Fruit fly (Drosophila melanogaster) whole organism, embryonic: ENCODE results near the gene CG13086.
A peak's percentile ranks its signal among the peaks of the same experiment; 100 is the strongest.

Experiments
- Antp ChIP-seq: fragments of 200-800 bp; sonication (Bioruptor generic); optimal IDR thresholded peaks from 3 replicates; lab custom pipeline; 2016; ENCODE audit warnings: missing biosample characterization, missing genetic modification characterization
- Asciz ChIP-seq: fragments of 200-800 bp; sonication (Bioruptor generic); optimal IDR thresholded peaks from 2 replicates; lab custom pipeline; 2017; ENCODE audit warnings: missing biosample characterization, mild to moderate bottlenecking, missing genetic modification characterization, missing genetic modification reagents
- Awh ChIP-seq: fragments of 200-800 bp; sonication (Bioruptor generic); IDR thresholded peaks from 2 replicates; pipeline ENCODE4, ENCODE4 v1.3.6; 2022; ENCODE audit warnings: missing biosample characterization, missing genetic modification characterization
- B-H1 ChIP-seq: fragments of 200-800 bp; sonication (Bioruptor generic); IDR thresholded peaks from 3 replicates; pipeline ENCODE4 v1.3.6; 2022; ENCODE audit warnings: missing biosample characterization, missing genetic modification characterization
- Blimp-1 ChIP-seq: fragments of 200-800 bp; sonication (Bioruptor generic); optimal IDR thresholded peaks from 3 replicates; lab custom pipeline; 2018; ENCODE audit warnings: missing biosample characterization, missing genetic modification characterization, mild to moderate bottlenecking, moderate library complexity, missing genetic modification reagents
- CG10209 ChIP-seq: fragments of 200-800 bp; sonication (Bioruptor generic); optimal IDR thresholded peaks from 3 replicates; lab custom pipeline; 2017; ENCODE audit warnings: missing biosample characterization, mild to moderate bottlenecking, missing genetic modification characterization, missing genetic modification reagents
- CG11723 ChIP-seq: fragments of 200-800 bp; sonication (Bioruptor generic); optimal IDR thresholded peaks from 2 replicates; lab custom pipeline; 2017; ENCODE audit warnings: missing biosample characterization, mild to moderate bottlenecking, missing genetic modification characterization
- CG12942 ChIP-seq: fragments of 200-800 bp; sonication (Bioruptor generic); optimal IDR thresholded peaks from 3 replicates; lab custom pipeline; 2016; ENCODE audit warnings: missing biosample characterization, missing genetic modification characterization
- CG13624 ChIP-seq: fragments of 200-800 bp; sonication (Bioruptor generic); optimal IDR thresholded peaks from 2 replicates; lab custom pipeline; 2016; ENCODE audit warnings: missing biosample characterization, missing genetic modification characterization
- CG14667 ChIP-seq: fragments of 200-800 bp; sonication (Bioruptor generic); IDR thresholded peaks from 2 replicates; pipeline ENCODE4 v1.3.6; 2022; ENCODE audit warnings: missing biosample characterization, missing genetic modification characterization
- CG15479 ChIP-seq: fragments of 200-800 bp; sonication (Bioruptor generic); optimal IDR thresholded peaks from 3 replicates; lab custom pipeline; 2019; ENCODE audit warnings: missing biosample characterization, mild to moderate bottlenecking, missing genetic modification characterization, moderate library complexity
- CG16779 ChIP-seq: fragments of 200-800 bp; sonication (Bioruptor generic); IDR thresholded peaks from 2 replicates; pipeline ENCODE4 v1.3.6; 2022; ENCODE audit warnings: missing biosample characterization, missing genetic modification characterization
- CG17802 ChIP-seq: fragments of 200-800 bp; sonication (Bioruptor generic); optimal IDR thresholded peaks from 2 replicates; lab custom pipeline; 2018; ENCODE audit warnings: missing biosample characterization, mild to moderate bottlenecking, missing genetic modification characterization, moderate library complexity
- CG18011 ChIP-seq: fragments of 200-800 bp; sonication (Bioruptor generic); optimal IDR thresholded peaks from 2 replicates; lab custom pipeline; 2017; ENCODE audit warnings: missing biosample characterization, missing genetic modification characterization, mild to moderate bottlenecking, moderate library complexity, missing genotype
- CG30020 ChIP-seq: fragments of 200-800 bp; optimal IDR thresholded peaks from 2 replicates; lab custom pipeline; 2019; ENCODE audit warnings: missing biosample characterization, mild to moderate bottlenecking, missing genetic modification characterization, moderate library complexity
- CG3163 ChIP-seq: fragments of 200-800 bp; sonication (Bioruptor generic); optimal IDR thresholded peaks from 3 replicates; lab custom pipeline; 2016; ENCODE audit warnings: missing biosample characterization, missing genetic modification characterization
- CG4328 ChIP-seq: fragments of 200-800 bp; sonication (Bioruptor generic); optimal IDR thresholded peaks from 3 replicates; lab custom pipeline; 2017; ENCODE audit warnings: missing biosample characterization, missing genetic modification reagents, missing genetic modification characterization
- CG4360 ChIP-seq: fragments of 200-800 bp; sonication (Bioruptor generic); IDR thresholded peaks from 2 replicates; pipeline ENCODE4 v1.3.6; 2022; ENCODE audit warnings: missing biosample characterization, missing genetic modification characterization
- CG5180 ChIP-seq: fragments of 200-800 bp; sonication (Bioruptor generic); optimal IDR thresholded peaks from 3 replicates; lab custom pipeline; 2017; ENCODE audit warnings: missing biosample characterization, missing genetic modification characterization, mild to moderate bottlenecking, moderate library complexity, missing genetic modification reagents
- CG7745 ChIP-seq: fragments of 200-800 bp; sonication (Bioruptor generic); optimal IDR thresholded peaks from 2 replicates; lab custom pipeline; 2018; ENCODE audit warnings: missing biosample characterization, mild to moderate bottlenecking, missing genetic modification characterization, moderate library complexity
- CG7987 ChIP-seq: fragments of 200-800 bp; sonication (Bioruptor generic); optimal IDR thresholded peaks from 2 replicates; lab custom pipeline; 2018; ENCODE audit warnings: missing biosample characterization, mild to moderate bottlenecking, missing genetic modification characterization, moderate library complexity
- CG8359 ChIP-seq: fragments of 200-800 bp; sonication (Bioruptor generic); optimal IDR thresholded peaks from 2 replicates; lab custom pipeline; 2017; ENCODE audit warnings: missing biosample characterization, mild to moderate bottlenecking, missing genetic modification characterization, borderline replicate concordance
- D19A ChIP-seq: fragments of 200-800 bp; optimal IDR thresholded peaks from 3 replicates; lab custom pipeline; 2019; ENCODE audit warnings: missing biosample characterization, mild to moderate bottlenecking, missing genetic modification characterization, moderate library complexity
- Dip2 ChIP-seq: fragments of 200-800 bp; sonication (Bioruptor generic); IDR thresholded peaks from 2 replicates; pipeline ENCODE4 v1.3.6; 2022; ENCODE audit warnings: missing biosample characterization, missing genetic modification characterization
- Gug ChIP-seq: fragments of 200-800 bp; sonication (Bioruptor generic); IDR thresholded peaks from 4 replicates; pipeline ENCODE4 v1.3.6; 2022; ENCODE audit warnings: missing biosample characterization, missing genetic modification characterization
- H15 ChIP-seq: fragments of 200-800 bp; sonication (Bioruptor generic); IDR thresholded peaks from 3 replicates; pipeline ENCODE4 v1.3.6; 2022; ENCODE audit warnings: missing biosample characterization, missing genetic modification characterization
- H2.0 ChIP-seq: fragments of 200-800 bp; sonication (Bioruptor generic); IDR thresholded peaks from 2 replicates; pipeline ENCODE4 v1.3.6; 2022; ENCODE audit warnings: missing biosample characterization, missing genetic modification characterization
- Hmr ChIP-seq: fragments of 200-800 bp; sonication (Bioruptor generic); optimal IDR thresholded peaks from 3 replicates; lab custom pipeline; 2017; ENCODE audit warnings: mild to moderate bottlenecking, missing biosample characterization, missing genetic modification reagents, missing genetic modification characterization
- NFAT ChIP-seq: fragments of 200-800 bp; sonication (Bioruptor generic); IDR thresholded peaks from 2 replicates; pipeline ENCODE4 v1.3.6; 2022; ENCODE audit warnings: missing biosample characterization, missing genetic modification characterization
- NK7.1 ChIP-seq: fragments of 200-800 bp; sonication (Bioruptor generic); optimal IDR thresholded peaks from 3 replicates; lab custom pipeline; 2016; ENCODE audit warnings: missing biosample characterization, missing genetic modification characterization
- Nf-YB ChIP-seq: fragments of 200-800 bp; sonication (Bioruptor generic); optimal IDR thresholded peaks from 3 replicates; lab custom pipeline; 2019; ENCODE audit warnings: missing biosample characterization, mild to moderate bottlenecking, missing genetic modification characterization, moderate library complexity
- Poxn ChIP-seq: fragments of 200-800 bp; sonication (Bioruptor generic); IDR thresholded peaks from 2 replicates; pipeline ENCODE4 v1.3.6; 2022; ENCODE audit warnings: missing biosample characterization, missing genetic modification characterization
- Rfx ChIP-seq: fragments of 200-800 bp; sonication (Bioruptor generic); IDR thresholded peaks from 2 replicates; pipeline ENCODE4 v1.3.6; 2022; ENCODE audit warnings: missing biosample characterization, missing genetic modification characterization
- Rx ChIP-seq: fragments of 200-800 bp; sonication (Bioruptor generic); IDR thresholded peaks from 2 replicates; pipeline ENCODE4 v1.3.6; 2022; ENCODE audit warnings: missing biosample characterization, missing genetic modification characterization
- Scr ChIP-seq: fragments of 200-800 bp; sonication (Bioruptor generic); IDR thresholded peaks from 2 replicates; pipeline ENCODE4 v1.3.6; 2022; ENCODE audit warnings: missing biosample characterization, missing genetic modification characterization; ENCODE audit not compliant: partially characterized antibody
- Side ChIP-seq: fragments of 200-800 bp; sonication (Bioruptor generic); optimal IDR thresholded peaks from 2 replicates; lab custom pipeline; 2016; ENCODE audit warnings: missing biosample characterization, missing genetic modification characterization
- Stat92E ChIP-seq, 3 experiments: fragments of >200 bp in 2 of 3; fragments of 200-800 bp in 1 of 3; sonication (Bioruptor generic) in 1 of 3; optimal IDR thresholded peaks; 2 replicates each; lab custom pipeline; 2017 to 2019; ENCODE audit warnings: missing biosample characterization in 3 of 3, missing genetic modification characterization in 3 of 3, mild to moderate bottlenecking in 1 of 3, moderate library complexity in 1 of 3
- Vsx1 ChIP-seq: fragments of 200-800 bp; sonication (Bioruptor generic); optimal IDR thresholded peaks from 2 replicates; lab custom pipeline; 2017; ENCODE audit warnings: missing biosample characterization, mild to moderate bottlenecking, missing genetic modification characterization, missing genetic modification reagents
- Xrp1 ChIP-seq: fragments of 200-800 bp; sonication (Bioruptor generic); IDR thresholded peaks from 2 replicates; pipeline ENCODE4 v1.3.6; 2022; ENCODE audit warnings: missing biosample characterization, missing genetic modification characterization
- ara ChIP-seq: fragments of 200-800 bp; sonication (Bioruptor generic); IDR thresholded peaks from 2 replicates; pipeline ENCODE4 v1.3.6; 2022; ENCODE audit warnings: missing biosample characterization, missing genetic modification characterization
- ase ChIP-seq: fragments of 200-800 bp; sonication (Bioruptor generic); IDR thresholded peaks from 3 replicates; pipeline ENCODE4 v1.3.6; 2022; ENCODE audit warnings: missing biosample characterization, missing genetic modification characterization
- ato ChIP-seq: fragments of 200-800 bp; sonication (Bioruptor generic); IDR thresholded peaks from 2 replicates; pipeline ENCODE4 v1.3.6; 2022; ENCODE audit warnings: missing biosample characterization, missing genetic modification characterization; ENCODE audit not compliant: partially characterized antibody
- btn ChIP-seq: fragments of 200-800 bp; sonication (Bioruptor generic); optimal IDR thresholded peaks from 2 replicates; lab custom pipeline; 2016; ENCODE audit warnings: missing biosample characterization, missing genetic modification characterization
- danr ChIP-seq: fragments of 200-800 bp; sonication (Bioruptor generic); IDR thresholded peaks from 2 replicates; pipeline ENCODE4 v1.3.6; 2022; ENCODE audit warnings: missing biosample characterization, missing genetic modification characterization
- dysf ChIP-seq: fragments of 200-800 bp; sonication (Bioruptor generic); IDR thresholded peaks from 3 replicates; pipeline ENCODE4 v1.3.6; 2022; ENCODE audit warnings: missing biosample characterization, missing genetic modification characterization
- fd64A ChIP-seq: fragments of 200-800 bp; sonication (Bioruptor generic); optimal IDR thresholded peaks from 3 replicates; lab custom pipeline; 2018; ENCODE audit warnings: missing biosample characterization, mild to moderate bottlenecking, missing genetic modification characterization
- gfzf ChIP-seq: fragments of 200-800 bp; sonication (Bioruptor generic); optimal IDR thresholded peaks from 2 replicates; lab custom pipeline; 2016; ENCODE audit warnings: missing biosample characterization, mild to moderate bottlenecking, missing genetic modification characterization, moderate library complexity
- gsb-n ChIP-seq: fragments of 200-800 bp; sonication (Bioruptor generic); optimal IDR thresholded peaks from 3 replicates; lab custom pipeline; 2018; ENCODE audit warnings: missing biosample characterization, mild to moderate bottlenecking, missing genetic modification characterization
- nerfin-1 ChIP-seq: fragments of 200-800 bp; sonication (Bioruptor generic); optimal IDR thresholded peaks from 3 replicates; lab custom pipeline; 2019; ENCODE audit warnings: missing biosample characterization, mild to moderate bottlenecking, missing genetic modification characterization, moderate library complexity
- pum ChIP-seq: fragments of 200-800 bp; sonication (Bioruptor generic); optimal IDR thresholded peaks from 2 replicates; lab custom pipeline; 2016; ENCODE audit warnings: missing biosample characterization, missing genetic modification characterization
- sim ChIP-seq: fragments of 200-800 bp; sonication (Bioruptor generic); IDR thresholded peaks from 2 replicates; pipeline ENCODE4 v1.3.6; 2022; ENCODE audit warnings: missing biosample characterization, missing genetic modification characterization

The CG13086 gene

dm6 chr2L:19342018-19342417 is 22.2 kb upstream of the CG13086 start (continued):
- TF ChIP-seq H2.0 (GFP tag; lab: Robert Waterston, UW) (peak; percentile 45; the same call in 1 of the 2 replicates), dysf (GFP tag; lab: Robert Waterston, UW) (peak; percentile 15; the same call in 1 of the 3 replicates), H15 (GFP tag; lab: Robert Waterston, UW) (peak; percentile 52; the same call in 1 of the 3 replicates), pum (peak; percentile 36), ase (no peak), Hmr (no peak), Dip2 (GFP tag; lab: Robert Waterston, UW) (no peak), CG5180 (GFP tag; lab: Kevin White, UChicago) (peak; percentile 55), btn (no peak), ato (no peak), Rfx (GFP tag; lab: Robert Waterston, UW) (no peak), Gug (GFP tag; lab: Robert Waterston, UW) (no peak), Vsx1 (GFP tag; lab: Kevin White, UChicago) (no peak), gfzf (GFP tag; lab: Kevin White, UChicago) (no peak), CG17802 (tag; lab: Kevin White, UChicago) (no peak), CG30020 (tag; lab: Kevin White, UChicago) (no peak), sim (GFP tag; lab: Robert Waterston, UW) (0 out of 2 replicates have a peak, but pooled peaks have one; percentile 28), Antp (peak; percentile 0), nerfin-1 (tag; lab: Kevin White, UChicago) (peak; percentile 31), Rx (GFP tag; lab: Robert Waterston, UW) (0 out of 2 replicates have a peak, but pooled peaks have one; percentile 35), Blimp-1 (GFP tag; lab: Kevin White, UChicago) (peak; percentile 74), CG15479 (GFP tag; lab: Kevin White, UChicago) (no peak), CG14667 (no peak), CG7745 (no peak), B-H1 (GFP tag; lab: Robert Waterston, UW) (no peak), CG4328 (GFP tag; lab: Kevin White, UChicago) (no peak), Stat92E (GFP tag; optimal IDR thresholded peaks at IDR 0.05; lab: Kevin White, UChicago) (no peak), CG18011 (no peak), gsb-n (tag; lab: Kevin White, UChicago) (peak; percentile 67), danr (GFP tag; lab: Robert Waterston, UW) (no peak), NK7.1 (GFP tag; lab: Kevin White, UChicago) (no peak), ara (GFP tag; lab: Robert Waterston, UW) (peak; percentile 73), CG7987 (GFP tag; lab: Kevin White, UChicago) (no peak), NFAT (no peak), Scr (no peak), Awh (GFP tag; lab: Robert Waterston, UW) (peak; percentile 43; the same call in 1 of the 2 replicates), CG16779 (GFP tag; lab: Robert Waterston, UW) (no peak), CG12942 (GFP tag; lab: Kevin White, UChicago) (no peak), Side (no peak), fd64A (peak; percentile 20), Poxn (no peak), Xrp1 (GFP tag; lab: Robert Waterston, UW) (peak; percentile 76), CG3163 (GFP tag; lab: Kevin White, UChicago) (no peak), CG8359 (GFP tag; lab: Kevin White, UChicago) (peak; percentile 10), Nf-YB (GFP tag; lab: Kevin White, UChicago) (no peak), CG13624 (GFP tag; lab: Kevin White, UChicago) (no peak), CG10209 (GFP tag; lab: Kevin White, UChicago) (peak; percentile 37), Asciz (peak; percentile 27), CG11723 (GFP tag; lab: Kevin White, UChicago) (no peak), D19A (peak; percentile 7), CG4360 (GFP tag; lab: Robert Waterston, UW) (0 out of 2 replicates have a peak, but pooled peaks have one; percentile 12)
